Fruit fly (Drosophila melanogaster): Measurements from ENCODE around the gene CG33178.

CG33178 gene

DNA sequence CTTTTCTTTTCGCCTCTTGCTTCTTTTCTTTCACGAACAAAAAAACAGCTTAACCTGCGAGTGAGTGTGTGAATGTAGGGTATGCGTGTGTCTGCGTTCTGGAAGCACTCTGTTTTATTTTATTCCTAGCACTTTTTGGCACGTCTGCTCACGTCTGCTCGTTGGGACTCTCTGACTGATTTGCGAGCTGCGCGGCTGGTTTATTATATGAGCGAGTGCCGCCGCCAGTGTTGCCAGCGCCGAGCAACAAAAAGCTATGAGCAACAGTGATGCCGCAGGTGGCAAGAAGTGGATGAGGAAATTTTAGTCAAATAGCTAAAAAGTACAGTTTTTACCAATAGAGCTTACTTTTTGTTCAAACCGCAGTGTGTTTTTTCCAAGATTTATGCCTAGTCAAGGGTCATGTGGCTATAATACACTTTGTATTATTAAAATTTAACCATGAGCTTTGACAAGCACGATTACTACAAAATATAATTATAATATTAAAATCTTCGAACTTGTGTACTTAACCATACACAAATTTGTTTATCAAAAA lies 6.5 kb upstream of the CG33178 start, which contains the start of gene Lsd-2 (continued):
- TF ChIP-seq sug (tag; optimal IDR thresholded peaks at IDR 0.05) (peak; percentile 29), CG1233 (GFP tag; optimal IDR thresholded peaks at IDR 0.05) (no peak), CG8281 (tag; optimal IDR thresholded peaks at IDR 0.05) (no peak), cwo (GFP tag; optimal IDR thresholded peaks at IDR 0.05) (peak; percentile 1), C15 (GFP tag; IDR thresholded peaks at IDR 0.05) (no peak), CG15601 (tag; optimal IDR thresholded peaks at IDR 0.05) (no peak), Bgb (GFP tag; IDR thresholded peaks at IDR 0.05; ENCODE audit: partially characterized antibody) (peak; percentile 49; the same call in 1 of the 2 replicates), CG6654 (GFP tag; optimal IDR thresholded peaks at IDR 0.05) (no peak), GATAe (GFP tag; conservative IDR thresholded peaks at IDR 0.05) (no peak), CG12659 (GFP tag; optimal IDR thresholded peaks at IDR 0.05) (peak; percentile 30), ara (GFP tag; IDR thresholded peaks at IDR 0.05) (0 out of 2 replicates have a peak, but pooled peaks have one; percentile 6), CG14050 (GFP tag; IDR thresholded peaks at IDR 0.05) (no peak), maf-S (GFP tag; optimal IDR thresholded peaks at IDR 0.05) (no peak), pros (GFP tag; optimal IDR thresholded peaks at IDR 0.05) (no peak), z (GFP tag; IDR thresholded peaks at IDR 0.05) (0 out of 3 replicates have a peak, but pooled peaks have one; percentile 18), CG32772 (GFP tag; IDR thresholded peaks at IDR 0.05) (0 out of 2 replicates have a peak, but pooled peaks have one; percentile 9), CG8388 (GFP tag; optimal IDR thresholded peaks at IDR 0.05) (no peak), pb (GFP tag; optimal IDR thresholded peaks at IDR 0.05) (no peak), Blimp-1 (GFP tag; optimal IDR thresholded peaks at IDR 0.05) (peak; percentile 76), CG17359 (tag; optimal IDR thresholded peaks at IDR 0.05) (peak; percentile 13), CG11247 (GFP tag; IDR thresholded peaks at IDR 0.05) (0 out of 2 replicates have a peak, but pooled peaks have one; percentile 37), sens (GFP tag) (peak; percentile 77), CG12299 (tag; optimal IDR thresholded peaks at IDR 0.05) (no peak), CG33213 (GFP tag; optimal IDR thresholded peaks at IDR 0.05) (peak; percentile 14), ATbp (GFP tag; optimal IDR thresholded peaks at IDR 0.05) (no peak), pfk (GFP tag; optimal IDR thresholded peaks at IDR 0.05) (peak; percentile 72), ftz-f1 (GFP tag; optimal IDR thresholded peaks at IDR 0.05) (peak; percentile 27), Sox100B (GFP tag; optimal IDR thresholded peaks at IDR 0.05) (peak; percentile 63), CG4730 (GFP tag; IDR thresholded peaks at IDR 0.05) (no peak), CG8290 (GFP tag; optimal IDR thresholded peaks at IDR 0.05) (no peak), CG8290 (tag; optimal IDR thresholded peaks at IDR 0.05) (peak in 1 of 2 experiments; percentile 77), CG2889 (GFP tag; IDR thresholded peaks at IDR 0.05) (no peak), eyg (GFP tag; optimal IDR thresholded peaks at IDR 0.05) (peak; percentile 25), CG7987 (GFP tag; optimal IDR thresholded peaks at IDR 0.05) (no peak), CG7963 (GFP tag; IDR thresholded peaks at IDR 0.05; ENCODE audit: partially characterized antibody) (no peak), cato (GFP tag; optimal IDR thresholded peaks at IDR 0.05; ENCODE audit: borderline replicate concordance) (no peak), CG10959 (GFP tag; IDR thresholded peaks at IDR 0.05) (no peak), Atf-2 (GFP tag; optimal IDR thresholded peaks at IDR 0.05) (no peak), unc-4 (GFP tag; IDR thresholded peaks at IDR 0.05; ENCODE audit: partially characterized antibody) (no peak), hkb (optimal IDR thresholded peaks at IDR 0.05) (no peak), hkb (GFP tag; IDR thresholded peaks at IDR 0.05) (peak; percentile 46; the same call in 1 of the 2 replicates), CG2120 (GFP tag; optimal IDR thresholded peaks at IDR 0.05) (peak; percentile 38), Atf3 (GFP tag; optimal IDR thresholded peaks at IDR 0.05) (no peak), CG9932 (GFP tag; IDR thresholded peaks at IDR 0.05) (peak; percentile 52), CG42726 (GFP tag; IDR thresholded peaks at IDR 0.05; ENCODE audit: partially characterized antibody) (peak; percentile 50; the same call in 1 of the 2 replicates), CG13287 (GFP tag; IDR thresholded peaks at IDR 0.05; ENCODE audit: partially characterized antibody) (peak; percentile 17; the same call in 1 of the 2 replicates), CG10654 (GFP tag; optimal IDR thresholded peaks at IDR 0.05) (no peak), HLHmδ (GFP tag; optimal IDR thresholded peaks at IDR 0.05) (no peak), CG34422 (GFP tag; IDR thresholded peaks at IDR 0.05) (0 out of 3 replicates have a peak, but pooled peaks have one; percentile 47), Med (GFP tag) (peak; percentile 86)

Data from whole organism, embryonic.